Worm (Caenorhabditis elegans): ENCODE measurements around the gene D2096.13.

ce11 chrIV:8333554-8333953 lies 24.8 kb downstream of the D2096.13 start:
- no peak for TF ChIP-seq flt-1 (GFP tag; IDR thresholded peaks at IDR 0.05)
- TF ChIP-seq tbx-37 (GFP tag; conservative IDR thresholded peaks at IDR 0.05), result no peak
- peak; percentile 97 for TF ChIP-seq ama-1 (optimal IDR thresholded peaks at IDR 0.05)
- no peak for TF ChIP-seq hmbx-1 (tag; optimal IDR thresholded peaks at IDR 0.05)
- TF ChIP-seq ets-7 (tag; optimal IDR thresholded peaks at IDR 0.05), result no peak
